Worm (Caenorhabditis elegans) whole organism, L4/young adult: ENCODE measurements around the gene mib-1.

Source experiments
- W03F9.2 ChIP-seq: fragments of 150-350 bp; optimal IDR thresholded peaks from 2 replicates; lab custom pipeline; 2014; ENCODE audit warnings: missing biosample characterization, missing genetic modification characterization
- him-1 ChIP-seq: sonication (generic microtip); optimal IDR thresholded peaks from 2 replicates; lab custom pipeline; 2016; ENCODE audit warnings: missing genotype, missing genetic modification reagents, missing genetic modification characterization, missing compliant biosample characterization

DNA sequence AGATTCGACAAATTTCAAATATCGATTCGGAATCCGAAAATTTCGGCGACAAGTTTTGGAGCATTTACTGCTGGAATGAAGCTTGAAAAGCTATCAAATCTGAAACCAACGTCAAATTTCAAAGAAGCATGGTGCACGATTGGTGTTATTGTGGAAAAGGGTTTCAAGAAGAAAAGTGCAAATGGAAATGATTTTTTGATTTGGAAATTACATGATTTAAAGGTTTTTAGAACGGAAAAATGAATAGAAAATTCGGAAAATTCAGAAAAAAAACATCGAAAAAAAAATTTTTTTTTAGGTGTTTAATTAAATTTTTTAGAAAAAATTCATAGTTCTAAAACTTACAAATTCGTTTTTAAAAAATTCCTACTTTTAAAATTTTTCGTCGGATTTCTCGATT, 27.7 kb upstream of the mib-1 start, which contains the start of gene teg-1:
- no peak for TF ChIP-seq W03F9.2
- no peak for TF ChIP-seq him-1 (tag; lab: Kevin White, UChicago)
